Worm (Caenorhabditis elegans) whole organism, young adult: ENCODE results near the gene lin-33.

ENCODE experiments used
- B0261.1 ChIP-seq: sonication (generic microtip); optimal IDR thresholded peaks from 2 replicates; lab custom pipeline; 2016; ENCODE audit warnings: mild to moderate bottlenecking, missing genetic modification characterization, moderate library complexity, missing compliant biosample characterization
- C06A6.2 ChIP-seq: fragments of 200-800 bp; sonication (Bioruptor generic); conservative IDR thresholded peaks from 2 replicates; pipeline ENCODE4 v1.3.6; 2022; ENCODE audit warnings: missing genetic modification characterization, missing compliant biosample characterization
- D2030.7 ChIP-seq: fragments of 200-800 bp; sonication (Bioruptor generic); IDR thresholded peaks from 2 replicates; pipeline ENCODE4 v1.3.6; 2022; ENCODE audit warnings: missing genetic modification reagents, missing genetic modification characterization, missing compliant biosample characterization
- F49E8.2 ChIP-seq: sonication (generic microtip); optimal IDR thresholded peaks from 3 replicates; lab custom pipeline; 2017; ENCODE audit warnings: missing genetic modification characterization, mild to moderate bottlenecking, missing compliant biosample characterization, antibody characterized with exemption, moderate library complexity; ENCODE audit not compliant: insufficient read depth
- F57A8.1 ChIP-seq: fragments of 200-800 bp; sonication (Bioruptor generic); optimal IDR thresholded peaks from 2 replicates; lab custom pipeline; 2018; ENCODE audit warnings: mild to moderate bottlenecking, missing genetic modification characterization, moderate library complexity, missing compliant biosample characterization
- K12H6.12 ChIP-seq: fragments of 200-800 bp; sonication (Bioruptor generic); optimal IDR thresholded peaks from 2 replicates; lab custom pipeline; 2018; ENCODE audit warnings: mild to moderate bottlenecking, missing genetic modification characterization, missing compliant biosample characterization
- akir-1 ChIP-seq: fragments of 200-800 bp; sonication (Bioruptor generic); optimal IDR thresholded peaks from 2 replicates; lab custom pipeline; 2018; ENCODE audit warnings: mild to moderate bottlenecking, missing genetic modification characterization, moderate library complexity, missing compliant biosample characterization
- bed-2 ChIP-seq: fragments of 200-800 bp; sonication (Bioruptor generic); IDR thresholded peaks from 2 replicates; pipeline ENCODE4 v1.3.6; 2022; ENCODE audit warnings: missing genetic modification reagents, missing genetic modification characterization, missing compliant biosample characterization
- cebp-2 ChIP-seq: fragments of 200-800 bp; sonication (Bioruptor generic); IDR thresholded peaks from 2 replicates; pipeline ENCODE4 v1.3.6; 2022; ENCODE audit warnings: missing genetic modification characterization, missing compliant biosample characterization
- ceh-79 ChIP-seq: sonication (generic microtip); optimal IDR thresholded peaks from 2 replicates; lab custom pipeline; 2017; ENCODE audit warnings: mild to moderate bottlenecking, missing genetic modification characterization, missing compliant biosample characterization
- efl-1 ChIP-seq: fragments of 150-350 bp; optimal IDR thresholded peaks from 2 replicates; lab custom pipeline; 2014; ENCODE audit warnings: missing biosample characterization, missing genetic modification reagents, missing genetic modification characterization
- him-1 ChIP-seq: sonication (generic microtip); optimal IDR thresholded peaks from 2 replicates; lab custom pipeline; 2016; ENCODE audit warnings: missing genotype, missing genetic modification reagents, missing genetic modification characterization, missing compliant biosample characterization
- hlh-26 ChIP-seq: fragments of 200-800 bp; sonication (Bioruptor generic); conservative IDR thresholded peaks from 2 replicates; pipeline ENCODE4 v1.3.6; 2022; ENCODE audit warnings: missing genetic modification reagents, missing genetic modification characterization, missing compliant biosample characterization
- lin-35 ChIP-seq, 3 experiments: fragments of 150-350 bp in 2 of 3; sonication (generic microtip) in 1 of 3; optimal IDR thresholded peaks; 2 replicates each; lab custom pipeline; 2014 to 2018; ENCODE audit warnings: missing biosample characterization in 3 of 3, missing genetic modification characterization in 3 of 3, missing genetic modification reagents in 3 of 3
- lin-40 ChIP-seq: sonication (generic microtip); optimal IDR thresholded peaks from 2 replicates; lab custom pipeline; 2016; ENCODE audit warnings: missing genetic modification characterization, mild to moderate bottlenecking, missing compliant biosample characterization, missing genotype, missing genetic modification reagents
- lin-54 ChIP-seq: fragments of 200-800 bp; sonication (Bioruptor generic); optimal IDR thresholded peaks from 2 replicates; lab custom pipeline; 2018; ENCODE audit warnings: mild to moderate bottlenecking, missing genetic modification characterization, missing compliant biosample characterization
- madf-8 ChIP-seq: fragments of 200-800 bp; sonication (Bioruptor generic); conservative IDR thresholded peaks from 2 replicates; pipeline ENCODE4 v1.3.6; 2022; ENCODE audit warnings: missing genetic modification reagents, missing genetic modification characterization, missing compliant biosample characterization
- mcd-1 ChIP-seq: fragments of 200-800 bp; sonication (Bioruptor generic); IDR thresholded peaks from 2 replicates; pipeline ENCODE4 v1.3.6; 2022; ENCODE audit warnings: missing genetic modification reagents, missing genetic modification characterization, missing compliant biosample characterization
- mel-28 ChIP-seq: sonication (generic microtip); optimal IDR thresholded peaks from 2 replicates; lab custom pipeline; 2016; ENCODE audit warnings: borderline replicate concordance, mild to moderate bottlenecking, missing genetic modification characterization, missing compliant biosample characterization
- mxl-1 ChIP-seq: sonication (generic microtip); optimal IDR thresholded peaks from 2 replicates; lab custom pipeline; 2016; ENCODE audit warnings: missing genetic modification characterization, missing compliant biosample characterization
- nfyb-1 ChIP-seq: fragments of 200-800 bp; sonication (Bioruptor generic); IDR thresholded peaks from 2 replicates; pipeline ENCODE4 v1.3.6; 2022; ENCODE audit warnings: missing genetic modification reagents, missing genetic modification characterization, missing compliant biosample characterization
- rec-8 ChIP-seq, 2 experiments: sonication (generic microtip); optimal IDR thresholded peaks; 2 replicates each; lab custom pipeline; 2016; ENCODE audit warnings: mild to moderate bottlenecking in 2 of 2, missing genetic modification characterization in 2 of 2, missing genetic modification reagents in 2 of 2, missing genotype in 2 of 2, missing biosample characterization in 1 of 2, missing compliant biosample characterization in 1 of 2, moderate library complexity in 1 of 2
- sea-2 ChIP-seq: fragments of 200-800 bp; sonication (Bioruptor generic); IDR thresholded peaks from 2 replicates; pipeline ENCODE4 v1.3.6; 2022; ENCODE audit warnings: missing genetic modification characterization, missing compliant biosample characterization
- unc-62 ChIP-seq: fragments of 150-350 bp; optimal IDR thresholded peaks from 2 replicates; lab custom pipeline; 2014; ENCODE audit warnings: missing biosample characterization, missing genetic modification reagents, missing genetic modification characterization
- zfh-2 ChIP-seq: fragments of 200-800 bp; sonication (Bioruptor generic); conservative IDR thresholded peaks from 2 replicates; pipeline ENCODE4 v1.3.6; 2022; ENCODE audit warnings: missing genetic modification reagents, missing genetic modification characterization, missing compliant biosample characterization
- zim-3 ChIP-seq: sonication (generic microtip); optimal IDR thresholded peaks from 2 replicates; lab custom pipeline; 2017; ENCODE audit warnings: mild to moderate bottlenecking, missing genetic modification characterization, moderate library complexity, missing compliant biosample characterization
- ztf-18 ChIP-seq: sonication (generic microtip); optimal IDR thresholded peaks from 2 replicates; lab custom pipeline; 2016; ENCODE audit warnings: missing genotype, mild to moderate bottlenecking, missing genetic modification characterization, missing compliant biosample characterization
- ztf-22 ChIP-seq: fragments of 200-800 bp; sonication (Bioruptor generic); optimal IDR thresholded peaks from 2 replicates; lab custom pipeline; 2018; ENCODE audit warnings: mild to moderate bottlenecking, missing genetic modification characterization, moderate library complexity, missing compliant biosample characterization
- ztf-28 ChIP-seq: fragments of 200-800 bp; sonication (Bioruptor generic); IDR thresholded peaks from 2 replicates; pipeline ENCODE4 v1.3.6; 2022; ENCODE audit warnings: missing genetic modification reagents, missing genetic modification characterization, missing compliant biosample characterization

The lin-33 gene

DNA sequence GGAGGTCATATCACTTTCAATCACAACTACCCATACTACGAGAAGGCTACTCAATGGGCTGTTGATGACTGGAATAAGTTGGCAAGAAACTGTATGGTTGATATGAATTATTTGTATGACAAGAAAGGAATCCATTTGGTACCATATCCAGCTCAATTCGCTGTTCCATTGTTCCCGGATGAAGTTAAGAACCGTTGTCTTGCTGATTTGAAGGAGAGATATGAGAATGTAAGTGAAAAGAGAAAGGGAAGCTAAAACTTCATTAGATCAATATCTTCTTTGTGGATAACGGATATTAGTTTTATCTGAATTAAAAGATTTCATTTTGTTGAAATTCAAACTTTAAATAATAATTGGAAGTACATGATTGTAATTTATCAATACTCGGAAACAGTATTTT lies 43.8 kb upstream of the lin-33 start:
- TF ChIP-seq ztf-28 (GFP tag; lab: Robert Waterston, UW) (no peak), sea-2 (no peak)

DNA sequence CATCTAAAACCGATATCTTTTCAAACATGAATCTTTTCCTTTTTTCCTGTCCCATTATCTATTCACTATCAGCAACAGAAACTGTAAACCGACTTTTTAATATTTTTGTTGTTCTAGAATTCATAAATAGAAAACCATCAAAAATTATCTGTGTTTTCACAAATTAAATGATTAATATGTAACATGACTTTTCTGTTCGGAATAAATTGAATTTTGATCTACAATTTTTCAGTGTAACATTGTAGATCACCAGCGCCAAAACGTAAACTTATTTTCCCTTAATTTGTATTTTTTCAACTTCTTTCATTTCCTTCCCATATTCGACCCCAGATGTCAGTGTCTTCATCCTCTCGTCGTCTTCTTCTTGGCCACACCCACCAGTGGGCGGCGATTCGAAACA lies 39.2 kb upstream of the lin-33 start, which contains the start of gene H04M03.3:
Gene H04M03.3 (plus strand): TSS at position 301 of the 400 bp plus-strand sequence.
- TF ChIP-seq efl-1 (GFP tag; lab: Kevin White, UChicago) (peak; percentile 8), nfyb-1 (GFP tag; lab: Robert Waterston, UW) (no peak)

DNA sequence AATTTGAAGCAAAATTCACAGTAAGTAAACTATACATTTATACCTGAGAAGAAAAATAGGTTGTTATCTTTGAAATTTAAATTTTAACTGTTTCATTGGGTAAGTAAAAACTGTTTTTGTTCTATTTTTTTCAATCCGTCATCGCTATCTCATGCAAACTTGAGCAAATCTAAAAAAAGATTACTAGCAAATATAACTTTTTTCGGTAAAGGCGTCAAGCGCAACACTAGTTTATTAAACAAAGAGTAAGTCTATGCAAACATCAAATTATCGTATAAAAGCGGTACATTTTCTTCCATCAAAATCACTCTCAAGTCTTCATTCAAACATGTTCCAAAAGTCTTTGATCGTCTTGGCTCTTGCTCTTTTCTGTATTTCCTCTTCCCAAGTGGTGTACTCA lies 35.3 kb upstream of the lin-33 start, which contains the start of gene nspb-6:
Gene nspb-6 (plus strand): TSS at position 301 of the 400 bp plus-strand sequence.
- no peak for TF ChIP-seq rec-8 (tag; optimal IDR thresholded peaks at IDR 0.05; lab: Kevin White, UChicago)
- no peak for TF ChIP-seq lin-35 (GFP tag; optimal IDR thresholded peaks at IDR 0.05; lab: Kevin White, UChicago)
- TF ChIP-seq mel-28 (tag; lab: Kevin White, UChicago), result no peak
- no peak for TF ChIP-seq K12H6.12 (tag; lab: Kevin White, UChicago)
- TF ChIP-seq D2030.7 (GFP tag; lab: Robert Waterston, UW), result no peak
- TF ChIP-seq nfyb-1 (GFP tag; lab: Robert Waterston, UW), result no peak
- TF ChIP-seq ztf-18 (tag; lab: Kevin White, UChicago), result no peak
- TF ChIP-seq cebp-2, result no peak
- TF ChIP-seq F49E8.2, result no peak

DNA sequence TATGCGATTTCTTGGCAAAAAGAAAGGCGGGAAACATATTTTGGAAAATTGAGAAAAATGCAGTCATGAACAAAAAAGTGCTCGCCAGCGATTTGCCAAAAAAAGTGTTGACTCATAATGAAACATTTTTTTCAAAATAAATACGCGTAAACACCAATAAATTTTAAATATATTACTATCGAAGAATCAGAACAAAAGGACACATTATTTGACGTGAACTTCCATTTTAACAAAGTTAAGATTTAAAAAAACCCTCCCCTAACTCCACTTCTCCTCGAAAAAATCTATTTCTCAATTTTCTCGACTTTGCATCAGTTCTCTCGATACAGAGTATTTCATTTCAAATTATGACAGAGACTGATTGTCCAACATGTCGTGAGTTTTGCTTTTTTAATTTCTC lies 34.1 kb upstream of the lin-33 start, which contains the start of gene pck-3:
Gene pck-3 (plus strand): TSS at position 301 of the 400 bp plus-strand sequence.
- TF ChIP-seq hlh-26 (no peak), bed-2 (GFP tag; lab: Robert Waterston, UW) (no peak), unc-62 (GFP tag; lab: Kevin White, UChicago) (no peak)

DNA sequence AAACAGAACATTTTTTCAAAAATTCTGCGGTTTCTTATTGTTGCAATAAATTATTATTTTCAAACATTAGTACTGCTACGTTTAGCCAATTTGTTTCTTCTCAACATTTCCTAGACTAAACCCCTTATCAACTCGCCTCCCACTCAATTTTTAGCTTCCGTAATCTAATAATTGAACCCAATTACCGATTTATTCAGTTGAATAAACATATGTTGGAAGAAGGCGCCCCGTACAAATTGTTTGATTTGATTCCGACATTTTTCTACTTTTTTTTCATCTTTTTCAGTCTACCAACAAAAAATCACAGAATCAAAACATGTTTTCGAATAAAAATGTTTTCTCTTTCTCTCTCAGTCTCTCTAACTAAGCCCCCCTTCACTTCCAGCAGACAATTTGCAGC lies 27.7 kb upstream of the lin-33 start:
- no peak for TF ChIP-seq zim-3 (tag; lab: Kevin White, UChicago)

DNA sequence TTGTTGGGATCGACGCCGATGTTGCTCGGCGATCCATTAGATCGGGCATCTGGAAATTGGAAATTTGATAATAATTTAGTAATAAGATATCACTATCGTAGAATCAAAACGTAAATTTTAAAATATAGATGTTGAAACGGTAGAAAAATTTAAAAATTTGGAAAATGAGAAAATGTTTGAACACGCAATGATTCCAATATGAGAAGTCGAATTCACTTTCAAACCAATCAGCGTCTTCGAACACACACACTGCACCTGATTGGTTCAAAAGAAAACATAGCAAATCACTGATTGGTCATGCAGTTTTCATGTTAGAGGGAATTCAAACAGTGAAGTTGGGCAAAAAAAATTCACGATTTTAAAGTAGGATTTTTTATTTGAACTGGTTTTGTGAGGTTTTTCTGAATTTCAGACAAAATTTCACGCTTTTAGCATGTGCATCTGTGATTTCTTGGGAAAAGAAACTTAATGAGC lies 27.1 kb upstream of the lin-33 start, which contains the start of gene H04M03.12:
Gene H04M03.12 (minus strand): TSS at position 51 of the 474 bp plus-strand sequence.
- TF ChIP-seq ceh-79 (tag; lab: Kevin White, UChicago) (no peak), madf-8 (GFP tag; lab: Robert Waterston, UW) (no peak), C06A6.2 (GFP tag; lab: Robert Waterston, UW) (no peak), mcd-1 (GFP tag; lab: Robert Waterston, UW) (no peak), B0261.1 (tag; lab: Kevin White, UChicago) (no peak), zfh-2 (GFP tag; lab: Robert Waterston, UW) (no peak), mxl-1 (tag; lab: Kevin White, UChicago) (no peak), akir-1 (no peak), lin-40 (tag; lab: Kevin White, UChicago) (no peak), him-1 (tag; lab: Kevin White, UChicago) (no peak), ztf-22 (GFP tag; lab: Kevin White, UChicago) (no peak), F57A8.1 (no peak), lin-54 (GFP tag; lab: Kevin White, UChicago) (no peak), sea-2 (no peak)
- TF ChIP-seq, all 124 proteins: peak for 0
